Fruit fly (Drosophila melanogaster) whole organism, prepupa: ENCODE data around the gene CG14286.
A peak's percentile ranks its signal among the peaks of the same experiment; 100 is the strongest.

Experiments
- CG10631 ChIP-seq: fragments of 200-800 bp; sonication (Bioruptor generic); optimal IDR thresholded peaks from 2 replicates; lab custom pipeline; 2016; ENCODE audit warnings: missing biosample characterization, missing genetic modification characterization
- CG10669 ChIP-seq: fragments of 200-800 bp; sonication (Bioruptor generic); optimal IDR thresholded peaks from 3 replicates; lab custom pipeline; 2018; ENCODE audit warnings: missing biosample characterization, mild to moderate bottlenecking, missing genetic modification characterization, moderate library complexity
- CG11762 ChIP-seq: fragments of 200-800 bp; sonication (Bioruptor generic); optimal IDR thresholded peaks from 3 replicates; lab custom pipeline; 2016; ENCODE audit warnings: missing biosample characterization, missing genetic modification characterization; ENCODE audit not compliant: insufficient read depth
- CG11902 ChIP-seq: fragments of 200-800 bp; sonication (Bioruptor generic); optimal IDR thresholded peaks from 3 replicates; lab custom pipeline; 2016; ENCODE audit warnings: missing biosample characterization, missing genetic modification characterization
- CG15336 ChIP-seq: fragments of 200-800 bp; sonication (Bioruptor generic); IDR thresholded peaks from 2 replicates; pipeline ENCODE4 v1.3.6; 2022; ENCODE audit warnings: missing biosample characterization, missing genetic modification characterization
- CG1621 ChIP-seq: fragments of 200-800 bp; sonication (Bioruptor generic); optimal IDR thresholded peaks from 3 replicates; lab custom pipeline; 2018; ENCODE audit warnings: missing biosample characterization, mild to moderate bottlenecking, missing genetic modification characterization
- CG16779 ChIP-seq: fragments of 200-800 bp; sonication (Bioruptor generic); optimal IDR thresholded peaks from 3 replicates; lab custom pipeline; 2017; ENCODE audit warnings: missing biosample characterization, mild to moderate bottlenecking, missing genetic modification characterization
- CG3032 ChIP-seq: fragments of 200-800 bp; optimal IDR thresholded peaks from 2 replicates; lab custom pipeline; 2019; ENCODE audit warnings: missing biosample characterization, mild to moderate bottlenecking, missing genetic modification characterization, moderate library complexity
- CG31627 ChIP-seq: fragments of 200-800 bp; sonication (Bioruptor generic); optimal IDR thresholded peaks from 3 replicates; lab custom pipeline; 2016; ENCODE audit warnings: missing biosample characterization, missing genetic modification characterization
- CG34406 ChIP-seq: fragments of 200-800 bp; sonication (Bioruptor generic); optimal IDR thresholded peaks from 3 replicates; lab custom pipeline; 2016; ENCODE audit warnings: missing biosample characterization, missing genetic modification characterization
- CG4318 ChIP-seq: fragments of 200-800 bp; sonication (Bioruptor generic); optimal IDR thresholded peaks from 3 replicates; lab custom pipeline; 2017; ENCODE audit warnings: missing biosample characterization, mild to moderate bottlenecking, missing genetic modification characterization
- CG6163 ChIP-seq: fragments of 200-800 bp; sonication (Bioruptor generic); IDR thresholded peaks from 3 replicates; pipeline ENCODE4 v1.3.6; 2022; ENCODE audit warnings: missing biosample characterization, missing genetic modification characterization
- CG6276 ChIP-seq: fragments of 200-800 bp; sonication (Bioruptor generic); optimal IDR thresholded peaks from 2 replicates; lab custom pipeline; 2017; ENCODE audit warnings: missing biosample characterization, mild to moderate bottlenecking, missing genetic modification characterization
- CG6792 ChIP-seq: fragments of 200-800 bp; sonication (Bioruptor generic); optimal IDR thresholded peaks from 3 replicates; lab custom pipeline; 2016; ENCODE audit warnings: missing biosample characterization, missing genetic modification characterization
- CG6808 ChIP-seq: fragments of 200-800 bp; sonication (Bioruptor generic); optimal IDR thresholded peaks from 3 replicates; lab custom pipeline; 2017; ENCODE audit warnings: missing biosample characterization, missing genetic modification characterization, mild to moderate bottlenecking, moderate library complexity, missing genetic modification reagents
- CG6854 ChIP-seq: fragments of 200-800 bp; sonication (Bioruptor generic); optimal IDR thresholded peaks from 2 replicates; lab custom pipeline; 2017; ENCODE audit warnings: missing biosample characterization, mild to moderate bottlenecking, missing genetic modification characterization
- CG7368 ChIP-seq: fragments of 200-800 bp; sonication (Bioruptor generic); optimal IDR thresholded peaks from 3 replicates; lab custom pipeline; 2016; ENCODE audit warnings: missing biosample characterization, missing genetic modification characterization
- CG8119 ChIP-seq: fragments of 200-800 bp; sonication (Bioruptor generic); IDR thresholded peaks from 3 replicates; pipeline ENCODE4 v1.3.6; 2022; ENCODE audit warnings: missing biosample characterization, missing genetic modification characterization
- CG9139 ChIP-seq: fragments of 200-800 bp; sonication (Bioruptor generic); optimal IDR thresholded peaks from 3 replicates; lab custom pipeline; 2017; ENCODE audit warnings: missing biosample characterization, mild to moderate bottlenecking, missing genetic modification characterization
- Eip75B ChIP-seq: fragments of 200-800 bp; sonication (Bioruptor generic); optimal IDR thresholded peaks from 3 replicates; lab custom pipeline; 2016; ENCODE audit warnings: missing biosample characterization, missing genetic modification characterization
- Eip78C ChIP-seq: fragments of 200-800 bp; sonication (Bioruptor generic); peaks from one replicate; lab custom pipeline; 2016; ENCODE audit warnings: missing biosample characterization, missing genetic modification characterization
- Eip93F ChIP-seq: fragments of 200-800 bp; sonication (Bioruptor generic); optimal IDR thresholded peaks from 2 replicates; lab custom pipeline; 2016; ENCODE audit warnings: missing biosample characterization, mild to moderate bottlenecking, missing genetic modification characterization
- Ets96B ChIP-seq: fragments of 200-800 bp; optimal IDR thresholded peaks from 2 replicates; lab custom pipeline; 2019; ENCODE audit warnings: missing biosample characterization, mild to moderate bottlenecking, missing genetic modification characterization, moderate library complexity
- Gug ChIP-seq: fragments of 200-800 bp; sonication (Bioruptor generic); IDR thresholded peaks from 2 replicates; pipeline ENCODE4 v1.3.6; 2022; ENCODE audit warnings: missing biosample characterization, missing genetic modification characterization
- Hr39 ChIP-seq: fragments of 200-800 bp; sonication (Bioruptor generic); optimal IDR thresholded peaks from 2 replicates; lab custom pipeline; 2016; ENCODE audit warnings: missing biosample characterization, missing genetic modification characterization
- Hr4 ChIP-seq: fragments of 200-800 bp; sonication (Bioruptor generic); optimal IDR thresholded peaks from 3 replicates; lab custom pipeline; 2016; ENCODE audit warnings: missing biosample characterization, missing genetic modification characterization
- OdsH ChIP-seq: fragments of 200-800 bp; sonication (Bioruptor generic); optimal IDR thresholded peaks from 3 replicates; lab custom pipeline; 2016; ENCODE audit warnings: missing biosample characterization, missing genetic modification characterization
- Smox ChIP-seq: fragments of 200-800 bp; sonication (Bioruptor generic); optimal IDR thresholded peaks from 3 replicates; lab custom pipeline; 2016; ENCODE audit warnings: missing biosample characterization, missing genetic modification characterization
- Sox102F ChIP-seq: fragments of 200-800 bp; sonication (Bioruptor generic); optimal IDR thresholded peaks from 2 replicates; lab custom pipeline; 2016; ENCODE audit warnings: missing biosample characterization, mild to moderate bottlenecking, missing genetic modification characterization
- Sox14 ChIP-seq: fragments of 200-800 bp; sonication (Bioruptor generic); optimal IDR thresholded peaks from 3 replicates; lab custom pipeline; 2016; ENCODE audit warnings: missing biosample characterization, missing genetic modification characterization
- Sox15 ChIP-seq: fragments of 200-800 bp; sonication (Bioruptor generic); optimal IDR thresholded peaks from 3 replicates; lab custom pipeline; 2016; ENCODE audit warnings: missing biosample characterization, missing genetic modification characterization
- achi ChIP-seq: fragments of 200-800 bp; sonication (Bioruptor generic); optimal IDR thresholded peaks from 3 replicates; lab custom pipeline; 2016; ENCODE audit warnings: missing biosample characterization, missing genetic modification characterization
- acj6 ChIP-seq: fragments of 200-800 bp; sonication (Bioruptor generic); optimal IDR thresholded peaks from 3 replicates; lab custom pipeline; 2016; ENCODE audit warnings: missing biosample characterization, missing genetic modification characterization
- dsx ChIP-seq: fragments of 200-800 bp; optimal IDR thresholded peaks from 3 replicates; lab custom pipeline; 2019; ENCODE audit warnings: missing biosample characterization, mild to moderate bottlenecking, missing genetic modification characterization, moderate library complexity; ENCODE audit not compliant: poor library complexity, severe bottlenecking
- eg ChIP-seq: fragments of 200-800 bp; sonication (Bioruptor generic); IDR thresholded peaks from 3 replicates; pipeline ENCODE4 v1.3.6; 2022; ENCODE audit warnings: missing biosample characterization, missing genetic modification characterization
- esn ChIP-seq: fragments of 200-800 bp; sonication (Bioruptor generic); optimal IDR thresholded peaks from 2 replicates; lab custom pipeline; 2016; ENCODE audit warnings: missing biosample characterization, mild to moderate bottlenecking, missing genetic modification characterization, moderate library complexity
- fd59A ChIP-seq: fragments of 200-800 bp; sonication (Bioruptor generic); optimal IDR thresholded peaks from 2 replicates; lab custom pipeline; 2017; ENCODE audit warnings: missing biosample characterization, mild to moderate bottlenecking, missing genetic modification characterization, missing genetic modification reagents
- fd85E ChIP-seq: fragments of 200-800 bp; sonication (Bioruptor generic); optimal IDR thresholded peaks from 3 replicates; lab custom pipeline; 2016; ENCODE audit warnings: missing biosample characterization, missing genetic modification characterization
- lz ChIP-seq: fragments of 200-800 bp; sonication (Bioruptor generic); optimal IDR thresholded peaks from 3 replicates; lab custom pipeline; 2016; ENCODE audit warnings: missing biosample characterization, missing genetic modification characterization
- net ChIP-seq: fragments of 200-800 bp; sonication (Bioruptor generic); optimal IDR thresholded peaks from 3 replicates; lab custom pipeline; 2016; ENCODE audit warnings: missing biosample characterization, missing genetic modification characterization
- pdm3 ChIP-seq: fragments of 200-800 bp; sonication (Bioruptor generic); optimal IDR thresholded peaks from 3 replicates; lab custom pipeline; 2016; ENCODE audit warnings: missing biosample characterization, missing genetic modification characterization
- salr ChIP-seq, 2 experiments: fragments of 200-800 bp; sonication (Bioruptor generic); optimal IDR thresholded peaks; 3 replicates each; lab custom pipeline; 2016 to 2018; ENCODE audit warnings: missing biosample characterization in 2 of 2, missing genetic modification characterization in 2 of 2, mild to moderate bottlenecking in 1 of 2
- spab ChIP-seq: fragments of 200-800 bp; sonication (Bioruptor generic); optimal IDR thresholded peaks from 2 replicates; lab custom pipeline; 2017; ENCODE audit warnings: missing biosample characterization, mild to moderate bottlenecking, missing genetic modification characterization, missing genetic modification reagents
- ss ChIP-seq, 2 experiments: fragments of 200-800 bp; sonication (Bioruptor generic); optimal IDR thresholded peaks; 2 replicates in 1 of 2; 3 replicates in 1 of 2; lab custom pipeline; 2017 to 2018; ENCODE audit warnings: mild to moderate bottlenecking in 2 of 2, missing biosample characterization in 2 of 2, missing genetic modification characterization in 2 of 2, moderate library complexity in 1 of 2
- svp ChIP-seq: fragments of 200-800 bp; sonication (Bioruptor generic); peaks from one replicate; lab custom pipeline; 2016; ENCODE audit warnings: missing biosample characterization, missing genetic modification characterization
- topi ChIP-seq: fragments of 200-800 bp; sonication (Bioruptor generic); optimal IDR thresholded peaks from 3 replicates; lab custom pipeline; 2016; ENCODE audit warnings: missing biosample characterization, missing genetic modification characterization
- vri ChIP-seq: fragments of 200-800 bp; sonication (Bioruptor generic); optimal IDR thresholded peaks from 3 replicates; lab custom pipeline; 2016; ENCODE audit warnings: missing biosample characterization, mild to moderate bottlenecking, missing genetic modification characterization

CG14286 gene

DNA sequence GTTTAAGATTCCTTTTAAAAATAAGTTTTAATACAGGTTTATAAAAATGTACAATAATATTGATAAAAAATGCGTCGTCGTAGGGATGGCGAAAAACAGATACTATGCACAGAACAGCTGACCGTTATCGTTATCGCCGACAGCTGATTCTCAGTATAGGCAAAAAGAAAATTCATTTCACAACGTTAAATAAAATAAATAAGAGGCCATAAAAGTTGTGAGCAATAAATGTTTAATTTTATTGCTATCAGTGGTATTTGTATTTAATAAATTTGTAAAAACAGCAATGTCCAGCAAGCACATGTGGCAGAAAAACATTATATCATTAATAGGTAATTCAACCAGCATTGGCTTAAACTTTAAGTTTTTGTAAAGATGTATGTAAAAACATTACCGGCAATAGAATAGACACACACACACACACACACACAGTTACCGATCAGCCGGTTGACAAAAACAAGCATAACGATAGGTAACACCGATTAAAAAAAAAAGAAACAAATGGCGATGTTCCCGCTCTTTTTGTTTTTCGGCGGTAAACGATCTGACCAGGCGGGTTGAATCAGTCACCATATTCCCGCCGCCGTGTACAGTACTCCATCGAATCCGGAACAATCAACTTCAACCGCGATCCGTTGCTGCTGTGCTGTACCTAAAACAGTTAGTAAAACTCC is 42.9 kb upstream of the CG14286 start, which contains the start of the genes dnk and Smu1 (continued):
- TF ChIP-seq CG11762 (GFP tag; lab: Kevin White, UChicago) (no peak), CG15336 (GFP tag; lab: Robert Waterston, UW) (0 out of 2 replicates have a peak, but pooled peaks have one; percentile 29), Hr39 (GFP tag; lab: Kevin White, UChicago) (no peak), acj6 (no peak), Ets96B (tag; lab: Kevin White, UChicago) (no peak), CG7368 (GFP tag; lab: Kevin White, UChicago) (no peak), Eip75B (no peak), CG1621 (tag; lab: Kevin White, UChicago) (no peak), ss (GFP tag; optimal IDR thresholded peaks at IDR 0.05; lab: Kevin White, UChicago) (no peak), CG31627 (GFP tag; lab: Kevin White, UChicago) (no peak), CG10669 (no peak), fd59A (GFP tag; lab: Kevin White, UChicago) (no peak), Sox102F (GFP tag; lab: Kevin White, UChicago) (no peak), CG3032 (no peak), fd85E (GFP tag; lab: Kevin White, UChicago) (no peak), CG6276 (GFP tag; lab: Kevin White, UChicago) (peak; percentile 63), spab (no peak), net (GFP tag; lab: Kevin White, UChicago) (no peak), eg (GFP tag; lab: Robert Waterston, UW) (no peak; the same call in none of the 3 replicates), svp (GFP tag; lab: Kevin White, UChicago) (peak; percentile 32), OdsH (GFP tag; lab: Kevin White, UChicago) (no peak), CG6163 (GFP tag; lab: Robert Waterston, UW) (peak; percentile 65; the same call in 2 of the 3 replicates), pdm3 (GFP tag; lab: Kevin White, UChicago) (no peak), CG6854 (no peak), Eip78C (GFP tag; lab: Kevin White, UChicago) (no peak), achi (no peak), CG10631 (GFP tag; lab: Kevin White, UChicago) (no peak), CG4318 (GFP tag; lab: Kevin White, UChicago) (no peak), Gug (GFP tag; lab: Robert Waterston, UW) (no peak), CG16779 (tag; lab: Kevin White, UChicago) (peak; percentile 34), salr (GFP tag; optimal IDR thresholded peaks at IDR 0.05; lab: Kevin White, UChicago) (no peak), CG8119 (GFP tag; lab: Robert Waterston, UW) (peak; percentile 48; the same call in 1 of the 3 replicates), Hr4 (GFP tag; lab: Kevin White, UChicago) (peak; percentile 5), vri (GFP tag; lab: Kevin White, UChicago) (no peak), topi (GFP tag; lab: Kevin White, UChicago) (no peak), Smox (GFP tag; lab: Kevin White, UChicago) (peak; percentile 16)

DNA sequence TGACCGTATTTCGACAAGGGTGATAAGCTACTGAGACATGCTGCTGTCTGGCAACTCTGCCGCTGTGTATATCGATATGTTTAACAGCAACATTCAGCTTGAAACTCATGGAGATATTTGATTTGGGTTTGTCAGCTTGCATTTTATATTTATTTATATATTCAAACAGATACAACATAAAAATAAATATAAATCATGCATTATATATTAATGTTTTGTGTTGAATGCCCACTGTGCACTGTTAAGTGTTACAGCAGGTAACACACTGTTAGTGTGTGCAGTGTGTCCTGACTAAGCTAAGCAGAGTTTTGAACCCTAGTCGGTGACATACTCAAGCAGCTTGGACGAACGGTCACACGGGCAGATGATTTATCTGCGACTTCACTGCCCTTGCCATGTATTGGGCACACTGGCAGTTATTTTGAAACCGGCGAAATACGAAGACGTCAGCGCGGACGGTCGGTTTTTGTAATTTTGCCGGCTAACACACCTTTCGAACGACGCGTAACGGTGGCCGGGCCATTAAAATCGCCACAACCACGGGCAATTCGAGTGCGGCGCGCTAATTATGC is 40.2 kb upstream of the CG14286 start, which contains the start of the genes snRNP-U1-C and gukh:
Gene snRNP-U1-C (minus strand): TSS at position 37 of the 572 bp plus-strand sequence.
Gene gukh (plus strand): TSS at position 412 of the 572 bp plus-strand sequence.
- TF ChIP-seq Sox15 (GFP tag; lab: Kevin White, UChicago) (peak; percentile 66), eg (GFP tag; lab: Robert Waterston, UW) (peak; percentile 90), OdsH (GFP tag; lab: Kevin White, UChicago) (peak; percentile 84), CG6792 (GFP tag; lab: Kevin White, UChicago) (peak; percentile 59), Sox102F (GFP tag; lab: Kevin White, UChicago) (peak; percentile 78), CG11762 (GFP tag; lab: Kevin White, UChicago) (peak; percentile 55), CG6276 (GFP tag; lab: Kevin White, UChicago) (no peak), Gug (GFP tag; lab: Robert Waterston, UW) (peak; percentile 69; the same call in 1 of the 2 replicates), CG6808 (no peak), Sox14 (GFP tag; lab: Kevin White, UChicago) (peak; percentile 63), spab (no peak), acj6 (peak; percentile 83), esn (GFP tag; lab: Kevin White, UChicago) (peak; percentile 75), CG31627 (GFP tag; lab: Kevin White, UChicago) (peak; percentile 66), dsx (GFP tag; lab: Kevin White, UChicago) (peak; percentile 70), fd85E (GFP tag; lab: Kevin White, UChicago) (no peak), ss (GFP tag; optimal IDR thresholded peaks at IDR 0.05; lab: Kevin White, UChicago) (peak in 1 of 2 experiments; percentile 56), CG11902 (peak; percentile 10), lz (GFP tag; lab: Kevin White, UChicago) (peak; percentile 62), CG1621 (tag; lab: Kevin White, UChicago) (no peak), Eip78C (GFP tag; lab: Kevin White, UChicago) (peak; percentile 79), Eip93F (GFP tag; lab: Kevin White, UChicago) (peak; percentile 58), CG34406 (GFP tag; lab: Kevin White, UChicago) (peak; percentile 83), CG6163 (GFP tag; lab: Robert Waterston, UW) (peak; percentile 86), CG9139 (GFP tag; lab: Kevin White, UChicago) (no peak)
